Worm (Caenorhabditis elegans) whole organism, L2 larva: ENCODE results near the gene lido-13.

Source experiments
- C34F6.9 ChIP-seq: fragments of 150-350 bp; optimal IDR thresholded peaks from 2 replicates; lab custom pipeline; 2014; ENCODE audit warnings: missing biosample characterization, missing genetic modification characterization
- F13H6.1 ChIP-seq: sonication (generic microtip); optimal IDR thresholded peaks from 2 replicates; lab custom pipeline; 2016; ENCODE audit warnings: missing genetic modification characterization, missing compliant biosample characterization
- R02D3.7 ChIP-seq: fragments of 150-350 bp; optimal IDR thresholded peaks from 2 replicates; lab custom pipeline; 2014; ENCODE audit warnings: missing biosample characterization, missing genetic modification characterization
- Y55F3AM.14 ChIP-seq: fragments of 200-800 bp; sonication (Bioruptor generic); optimal IDR thresholded peaks from 2 replicates; lab custom pipeline; 2018; ENCODE audit warnings: mild to moderate bottlenecking, missing genetic modification characterization, missing compliant biosample characterization
- alr-1 ChIP-seq: fragments of 150-350 bp; optimal IDR thresholded peaks from 2 replicates; lab custom pipeline; 2014; ENCODE audit warnings: missing biosample characterization, missing genetic modification characterization
- aly-2 ChIP-seq: fragments of 150-350 bp; optimal IDR thresholded peaks from 2 replicates; lab custom pipeline; 2014; ENCODE audit warnings: missing biosample characterization, missing genetic modification characterization
- ama-1 ChIP-seq: fragments of 150-350 bp; optimal IDR thresholded peaks from 2 replicates; lab custom pipeline; 2018; ENCODE audit warnings: inconsistent platforms
- blmp-1 ChIP-seq: sonication (generic microtip); optimal IDR thresholded peaks from 2 replicates; lab custom pipeline; 2017; ENCODE audit warnings: missing genetic modification characterization, mild to moderate bottlenecking, missing compliant biosample characterization, antibody characterized with exemption, moderate library complexity; ENCODE audit not compliant: insufficient read depth
- ceh-82 ChIP-seq: fragments of 150-350 bp; optimal IDR thresholded peaks from 2 replicates; lab custom pipeline; 2014; ENCODE audit warnings: missing biosample characterization, missing genetic modification characterization
- crh-2 ChIP-seq: sonication (generic microtip); optimal IDR thresholded peaks from 2 replicates; lab custom pipeline; 2017; ENCODE audit warnings: missing biosample characterization, missing genetic modification characterization
- elt-1 ChIP-seq: fragments of 150-350 bp; optimal IDR thresholded peaks from 2 replicates; lab custom pipeline; 2014; ENCODE audit warnings: missing biosample characterization, missing genetic modification characterization
- gmeb-1 ChIP-seq: fragments of 150-350 bp; optimal IDR thresholded peaks from 2 replicates; lab custom pipeline; 2014; ENCODE audit warnings: missing biosample characterization, missing genetic modification characterization
- lin-11 ChIP-seq: fragments of 150-350 bp; sonication (generic microtip); optimal IDR thresholded peaks from 2 replicates; lab custom pipeline; 2014; ENCODE audit warnings: missing biosample characterization, missing genetic modification characterization, inconsistent platforms, mixed read lengths
- lin-13 ChIP-seq: fragments of 150-350 bp; optimal IDR thresholded peaks from 2 replicates; lab custom pipeline; 2014; ENCODE audit warnings: missing biosample characterization, missing genetic modification reagents, missing genetic modification characterization
- lsy-2 ChIP-seq, 2 experiments: fragments of 150-350 bp in 1 of 2; sonication (generic microtip) in 1 of 2; optimal IDR thresholded peaks; 2 replicates each; lab custom pipeline; 2014 to 2017; ENCODE audit warnings: missing biosample characterization in 2 of 2, missing genetic modification characterization in 2 of 2
- mab-5 ChIP-seq: fragments of 150-350 bp; optimal IDR thresholded peaks from 2 replicates; lab custom pipeline; 2014; ENCODE audit warnings: missing biosample characterization, missing genetic modification characterization
- mbf-1 ChIP-seq: sonication (generic microtip); optimal IDR thresholded peaks from 2 replicates; lab custom pipeline; 2017; ENCODE audit warnings: missing biosample characterization, missing genetic modification characterization
- mdl-1 ChIP-seq, 2 experiments: fragments of 150-350 bp in 1 of 2; sonication (generic microtip) in 1 of 2; optimal IDR thresholded peaks; 2 replicates each; lab custom pipeline; 2017; ENCODE audit warnings: missing biosample characterization in 2 of 2, missing genetic modification characterization in 2 of 2
- nhr-11 ChIP-seq: fragments of 150-350 bp; optimal IDR thresholded peaks from 2 replicates; lab custom pipeline; 2014; ENCODE audit warnings: missing biosample characterization, missing genetic modification characterization
- nhr-129 ChIP-seq: fragments of 150-350 bp; optimal IDR thresholded peaks from 2 replicates; lab custom pipeline; 2014; ENCODE audit warnings: missing biosample characterization, missing genetic modification characterization
- nhr-23 ChIP-seq: fragments of 150-350 bp; optimal IDR thresholded peaks from 2 replicates; lab custom pipeline; 2014; ENCODE audit warnings: missing biosample characterization, missing genetic modification reagents, missing genetic modification characterization
- nhr-25 ChIP-seq: fragments of 150-350 bp; sonication (generic microtip); optimal IDR thresholded peaks from 3 replicates; lab custom pipeline; 2014; ENCODE audit warnings: missing biosample characterization, missing genetic modification characterization
- nhr-6 ChIP-seq: fragments of 150-350 bp; optimal IDR thresholded peaks from 2 replicates; lab custom pipeline; 2014; ENCODE audit warnings: missing biosample characterization, missing genetic modification characterization
- nhr-77 ChIP-seq: fragments of 150-350 bp; optimal IDR thresholded peaks from 2 replicates; lab custom pipeline; 2014; ENCODE audit warnings: missing biosample characterization, missing genetic modification characterization
- peb-1 ChIP-seq: fragments of 150-350 bp; optimal IDR thresholded peaks from 2 replicates; lab custom pipeline; 2014; ENCODE audit warnings: missing biosample characterization, missing genetic modification characterization
- sem-4 ChIP-seq: fragments of 150-350 bp; optimal IDR thresholded peaks from 2 replicates; lab custom pipeline; 2014; ENCODE audit warnings: missing biosample characterization, missing genetic modification reagents, missing genetic modification characterization
- sma-3 ChIP-seq: sonication (generic microtip); optimal IDR thresholded peaks from 2 replicates; lab custom pipeline; 2016; ENCODE audit warnings: missing genetic modification reagents, missing genetic modification characterization, missing compliant biosample characterization
- sma-9 ChIP-seq, 2 experiments: fragments of 150-350 bp in 1 of 2; sonication (generic microtip) in 1 of 2; optimal IDR thresholded peaks; 2 replicates each; lab custom pipeline; 2014 to 2016; ENCODE audit warnings: missing genetic modification characterization in 2 of 2, mild to moderate bottlenecking in 1 of 2, missing biosample characterization in 1 of 2, missing compliant biosample characterization in 1 of 2, missing genetic modification reagents in 1 of 2, moderate library complexity in 1 of 2
- snpc-4 ChIP-seq: fragments of 150-350 bp; optimal IDR thresholded peaks from 2 replicates; lab custom pipeline; 2014; ENCODE audit warnings: missing biosample characterization, missing genetic modification characterization
- unc-62 ChIP-seq: fragments of 150-350 bp; optimal IDR thresholded peaks from 2 replicates; lab custom pipeline; 2014; ENCODE audit warnings: missing biosample characterization, missing genetic modification reagents, missing genetic modification characterization
- zag-1 ChIP-seq: fragments of 150-350 bp; optimal IDR thresholded peaks from 2 replicates; lab custom pipeline; 2014; ENCODE audit warnings: missing biosample characterization, missing genetic modification characterization
- ztf-4 ChIP-seq: fragments of 150-350 bp; optimal IDR thresholded peaks from 2 replicates; lab custom pipeline; 2014; ENCODE audit warnings: missing biosample characterization, missing genetic modification characterization

Gene lido-13

DNA sequence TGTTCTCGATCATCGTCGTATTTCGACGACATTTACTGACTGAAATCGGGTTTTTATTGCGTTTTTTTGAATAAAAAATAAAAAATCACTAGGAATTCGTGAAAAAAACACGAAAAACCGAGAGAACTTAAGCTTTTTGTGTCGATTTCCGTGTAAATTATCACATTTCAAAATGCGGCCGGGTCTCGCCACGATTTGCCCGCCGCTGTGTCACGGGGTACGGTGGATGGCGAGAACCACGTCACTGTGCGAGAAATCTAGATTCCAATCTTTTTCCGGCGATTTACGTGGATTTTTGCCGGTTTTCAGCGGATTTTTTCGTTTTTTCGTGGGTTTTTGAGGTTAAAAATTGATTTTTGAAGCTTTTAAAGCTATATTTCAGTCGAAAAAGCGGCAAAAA lies 22.8 kb upstream of the lido-13 start, which contains the start of gene Y25C1A.8 (continued):
- TF ChIP-seq peb-1 (no peak), Y55F3AM.14 (peak; percentile 58), sem-4 (tag; lab: Kevin White, UChicago) (peak; percentile 82), sma-3 (peak; percentile 90), crh-2 (peak; percentile 100), nhr-23 (tag; lab: Kevin White, UChicago) (no peak), lin-13 (GFP tag; lab: Kevin White, UChicago) (peak; percentile 88), ztf-4 (tag; lab: Kevin White, UChicago) (peak; percentile 73), sma-9 (GFP tag; optimal IDR thresholded peaks at IDR 0.05; lab: Kevin White, UChicago) (no peak), sma-9 (tag; optimal IDR thresholded peaks at IDR 0.05; lab: Kevin White, UChicago) (no peak), mab-5 (tag; lab: Kevin White, UChicago) (peak; percentile 93), zag-1 (peak; percentile 41), unc-62 (GFP tag; lab: Kevin White, UChicago) (peak; percentile 41), mbf-1 (tag; lab: Kevin White, UChicago) (no peak), mdl-1 (tag; optimal IDR thresholded peaks at IDR 0.05; lab: Kevin White, UChicago) (peak in 1 of 2 experiments; percentile 76), C34F6.9 (tag; lab: Kevin White, UChicago) (peak; percentile 85), F13H6.1 (tag; lab: Kevin White, UChicago) (peak; percentile 90), lsy-2 (tag; optimal IDR thresholded peaks at IDR 0.05; lab: Kevin White, UChicago) (peak; percentile 100), lin-11 (tag; lab: Kevin White, UChicago) (peak; percentile 80), aly-2 (tag; lab: Kevin White, UChicago) (no peak)

DNA sequence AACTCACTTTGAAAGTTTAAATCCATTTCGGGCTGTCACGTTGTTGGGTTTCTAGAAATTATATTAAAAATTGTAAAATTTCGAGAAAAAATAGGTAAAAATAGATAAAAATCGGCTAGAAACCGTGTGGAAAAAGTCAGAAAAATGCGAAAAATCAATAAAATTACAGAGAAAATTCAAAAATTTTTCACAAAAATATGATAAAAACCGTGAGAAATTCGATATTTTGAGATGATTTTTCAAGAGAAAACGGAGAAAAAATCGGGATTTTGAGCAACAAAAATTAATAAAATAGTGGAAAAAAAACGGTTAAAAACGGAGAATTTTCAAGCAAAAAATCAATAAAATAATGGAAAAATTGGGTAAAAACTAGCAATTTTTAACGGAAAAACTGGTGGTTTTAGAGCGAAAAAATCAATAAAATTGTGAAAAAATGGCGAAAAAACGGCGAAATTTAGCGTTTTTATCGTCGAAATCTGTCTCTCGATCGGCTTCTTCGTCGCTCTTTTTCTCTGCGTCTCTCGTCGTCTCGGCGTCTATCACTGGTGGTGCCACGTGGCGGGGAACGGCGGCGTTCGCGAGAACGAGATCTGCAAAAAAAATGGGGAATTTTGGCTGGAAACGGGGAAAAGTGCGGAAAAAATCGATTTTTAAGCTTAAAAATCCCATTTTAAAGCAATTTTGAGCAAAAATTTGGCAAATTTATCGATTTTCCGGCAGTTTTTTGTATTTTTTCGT lies 17.1 kb upstream of the lido-13 start, which contains the start of gene Y25C1A.7:
TSS of gene Y25C1A.7 (minus strand) at position 51 of the 738 bp plus-strand sequence.
- TF ChIP-seq C34F6.9 (tag; lab: Kevin White, UChicago) (no peak), lin-11 (tag; lab: Kevin White, UChicago) (no peak), crh-2 (peak; percentile 60)

DNA sequence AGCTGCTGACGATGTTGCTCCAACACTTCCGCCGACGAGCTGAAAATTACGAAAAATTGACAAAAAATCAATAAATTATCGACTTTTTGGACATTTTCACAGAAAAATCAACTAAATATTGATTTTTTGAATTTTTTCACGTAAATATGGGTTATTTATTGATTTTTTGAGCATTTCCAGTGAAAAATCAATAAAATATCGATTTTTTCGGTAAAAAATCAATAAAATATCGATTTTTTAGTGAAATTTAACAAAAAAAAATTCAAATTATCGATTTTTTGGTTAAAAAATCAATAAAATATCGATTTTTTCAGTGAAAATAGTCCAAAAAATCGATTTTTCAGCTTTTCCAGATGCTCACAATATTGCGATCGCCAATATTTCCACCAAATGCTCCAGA lies 16.1 kb upstream of the lido-13 start:
- TF ChIP-seq ama-1 (lab: Kevin White, UChicago), result no peak
- no peak for TF ChIP-seq ceh-82
- TF ChIP-seq nhr-77 (tag; lab: Kevin White, UChicago), result no peak
- TF ChIP-seq nhr-6, result no peak
- no peak for TF ChIP-seq C34F6.9 (tag; lab: Kevin White, UChicago)
- no peak for TF ChIP-seq nhr-25 (tag; lab: Kevin White, UChicago)
- no peak for TF ChIP-seq R02D3.7
- TF ChIP-seq Y55F3AM.14, result no peak
- TF ChIP-seq nhr-129 (tag; lab: Kevin White, UChicago), result no peak
- no peak for TF ChIP-seq ztf-4 (tag; lab: Kevin White, UChicago)
- TF ChIP-seq sma-9 (GFP tag; optimal IDR thresholded peaks at IDR 0.05; lab: Kevin White, UChicago), result no peak
- TF ChIP-seq sma-9 (tag; optimal IDR thresholded peaks at IDR 0.05; lab: Kevin White, UChicago), result no peak
- TF ChIP-seq nhr-11 (tag; lab: Kevin White, UChicago), result no peak
- no peak for TF ChIP-seq gmeb-1 (tag; lab: Kevin White, UChicago)
- no peak for TF ChIP-seq lin-13 (GFP tag; lab: Kevin White, UChicago)

DNA sequence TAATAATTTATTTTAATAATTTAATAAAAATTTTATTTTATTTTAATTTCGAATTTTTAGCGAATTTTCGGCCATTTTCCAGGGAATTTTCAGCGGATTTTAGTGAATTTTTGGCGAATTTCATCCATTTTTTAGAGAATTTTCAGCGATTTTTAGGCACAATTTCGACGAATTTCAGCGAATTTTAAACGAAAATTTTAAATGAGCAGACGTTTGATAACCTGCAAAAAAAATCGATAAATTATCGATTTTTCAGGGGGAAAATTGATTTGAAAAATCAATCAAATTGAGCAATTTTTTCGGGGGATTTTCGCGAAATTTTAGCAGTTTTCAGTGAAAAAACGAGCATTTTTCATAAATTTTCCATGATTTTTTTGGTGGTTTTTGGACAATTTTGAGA lies 14.5 kb upstream of the lido-13 start:
- no peak for TF ChIP-seq lin-13 (GFP tag; lab: Kevin White, UChicago)

DNA sequence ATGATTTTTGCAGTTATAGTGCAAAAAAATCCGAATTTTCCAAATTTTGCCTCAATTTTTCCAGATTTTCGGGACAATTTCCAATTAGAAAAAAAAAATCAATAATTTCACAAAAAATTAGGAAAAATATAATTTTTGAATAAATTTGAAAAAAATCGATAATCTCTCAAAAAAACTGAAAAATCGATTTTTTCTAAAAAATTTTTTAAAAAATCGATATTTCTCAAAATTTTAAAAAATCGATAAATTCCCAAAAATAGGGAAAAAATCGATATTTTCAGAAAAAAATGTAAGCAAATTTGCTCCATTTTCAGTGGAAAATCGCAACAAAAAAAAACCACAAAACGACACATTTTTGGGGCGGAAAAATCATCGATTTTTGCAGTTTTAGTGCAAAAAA lies 13.8 kb upstream of the lido-13 start:
- TF ChIP-seq zag-1 (no peak), R02D3.7 (no peak), nhr-77 (tag; lab: Kevin White, UChicago) (no peak), crh-2 (no peak), mdl-1 (tag; optimal IDR thresholded peaks at IDR 0.05; lab: Kevin White, UChicago) (no peak), snpc-4 (tag; lab: Kevin White, UChicago) (no peak), blmp-1 (tag; lab: Kevin White, UChicago) (no peak), alr-1 (no peak), ceh-82 (no peak), elt-1 (tag; lab: Kevin White, UChicago) (no peak), mab-5 (tag; lab: Kevin White, UChicago) (no peak)
